Fruit fly (Drosophila melanogaster) S2 (cell line): ENCODE results near the gene Kdm5.

ENCODE experiments used
- CG8478 ChIP-seq: fragments of >200 bp; optimal IDR thresholded peaks from 2 replicates; lab custom pipeline; 2018
- CTCF ChIP-seq, 2 experiments: fragments of >200 bp; optimal IDR thresholded peaks; 2 replicates each; lab custom pipeline; 2018

dm6 chr2L:6046865-6047264, 47.6 kb upstream of the Kdm5 start:
- TF ChIP-seq CG8478 (no peak), CTCF (optimal IDR thresholded peaks at IDR 0.05; lab: Kevin White, UChicago) (no peak)
